Fruit fly (Drosophila melanogaster): ENCODE results near the gene CrebA.

The CrebA gene

dm6 chr3L:15533402-15534129 lies 1.6 kb upstream of the CrebA start:
- TF ChIP-seq CG5204 (GFP tag; optimal IDR thresholded peaks at IDR 0.05), result peak; percentile 23
- TF ChIP-seq kay (GFP tag; ENCODE audit: borderline replicate concordance), result peak; percentile 85
- TF ChIP-seq CG7101 (tag; optimal IDR thresholded peaks at IDR 0.05), result peak; percentile 14
- peak; percentile 7 for TF ChIP-seq Hr96 (GFP tag; optimal IDR thresholded peaks at IDR 0.05)
- TF ChIP-seq Clk (GFP tag; optimal IDR thresholded peaks at IDR 0.05), result no peak
- TF ChIP-seq CG14711 (tag; optimal IDR thresholded peaks at IDR 0.05), result peak; percentile 24
- TF ChIP-seq cnc (optimal IDR thresholded peaks at IDR 0.05), result no peak
- no peak for TF ChIP-seq CG1620 (GFP tag; optimal IDR thresholded peaks at IDR 0.05)

dm6 chr3L:15534274-15535227 lies 644 bp upstream of the CrebA start:
- TF ChIP-seq pad (GFP tag; optimal IDR thresholded peaks at IDR 0.05), result peak; percentile 40
- peak; percentile 78 for TF ChIP-seq CG5204 (GFP tag; optimal IDR thresholded peaks at IDR 0.05)
- peak; percentile 64 for TF ChIP-seq Hr96 (GFP tag; optimal IDR thresholded peaks at IDR 0.05)
- no peak for TF ChIP-seq cic (GFP tag; optimal IDR thresholded peaks at IDR 0.05)
- TF ChIP-seq toe (GFP tag; optimal IDR thresholded peaks at IDR 0.05), result peak; percentile 79
- TF ChIP-seq cnc (optimal IDR thresholded peaks at IDR 0.05), result no peak
- TF ChIP-seq CG7045 (GFP tag; optimal IDR thresholded peaks at IDR 0.05), result peak; percentile 60
- peak; percentile 51 for TF ChIP-seq CG12768 (GFP tag; optimal IDR thresholded peaks at IDR 0.05)
- no peak for TF ChIP-seq kay (GFP tag; ENCODE audit: borderline replicate concordance)
- TF ChIP-seq bab1 (GFP tag; optimal IDR thresholded peaks at IDR 0.05), result peak; percentile 28
- TF ChIP-seq CG14711 (tag; optimal IDR thresholded peaks at IDR 0.05), result no peak
- peak; percentile 43 for TF ChIP-seq CG33017 (tag; optimal IDR thresholded peaks at IDR 0.05)
- peak; percentile 86 for TF ChIP-seq CG11617 (GFP tag; optimal IDR thresholded peaks at IDR 0.05)
- TF ChIP-seq CG1620 (GFP tag; optimal IDR thresholded peaks at IDR 0.05), result peak; percentile 30
- peak; percentile 55 for TF ChIP-seq Mnt (GFP tag; optimal IDR thresholded peaks at IDR 0.05)
- TF ChIP-seq CG7101 (tag; optimal IDR thresholded peaks at IDR 0.05), result peak; percentile 59
- peak; percentile 61 for TF ChIP-seq Crg-1 (GFP tag; optimal IDR thresholded peaks at IDR 0.05)
- no peak for TF ChIP-seq ovo (GFP tag; optimal IDR thresholded peaks at IDR 0.05)
- peak; percentile 13 for TF ChIP-seq Clk (GFP tag; optimal IDR thresholded peaks at IDR 0.05)
- peak; percentile 56 for TF ChIP-seq tj (GFP tag; optimal IDR thresholded peaks at IDR 0.05)

dm6 chr3L:15535800-15536225 lies 618 bp downstream of the CrebA start:
- no peak for TF ChIP-seq ovo (GFP tag; optimal IDR thresholded peaks at IDR 0.05)
- TF ChIP-seq pad (GFP tag; optimal IDR thresholded peaks at IDR 0.05), result peak; percentile 92

dm6 chr3L:15536550-15536949 lies 1.4 kb downstream of the CrebA start:
- TF ChIP-seq CG11617 (GFP tag; optimal IDR thresholded peaks at IDR 0.05) (no peak), cnc (optimal IDR thresholded peaks at IDR 0.05) (no peak), CG33017 (tag; optimal IDR thresholded peaks at IDR 0.05) (no peak), CG1620 (GFP tag; optimal IDR thresholded peaks at IDR 0.05) (no peak), kay (GFP tag; ENCODE audit: borderline replicate concordance) (peak; percentile 38)

dm6 chr3L:15537916-15538581 lies 2.9 kb downstream of the CrebA start:
- no peak for TF ChIP-seq ovo (GFP tag; optimal IDR thresholded peaks at IDR 0.05)
- TF ChIP-seq cic (GFP tag; optimal IDR thresholded peaks at IDR 0.05), result peak; percentile 58
- TF ChIP-seq kay (GFP tag; ENCODE audit: borderline replicate concordance), result no peak
- TF ChIP-seq CG14711 (tag; optimal IDR thresholded peaks at IDR 0.05), result peak; percentile 65
- TF ChIP-seq CG11617 (GFP tag; optimal IDR thresholded peaks at IDR 0.05), result peak; percentile 74
- no peak for TF ChIP-seq cnc (optimal IDR thresholded peaks at IDR 0.05)
- peak; percentile 13 for TF ChIP-seq Crg-1 (GFP tag; optimal IDR thresholded peaks at IDR 0.05)
- TF ChIP-seq CG12768 (GFP tag; optimal IDR thresholded peaks at IDR 0.05), result peak; percentile 6
- peak; percentile 28 for TF ChIP-seq CG7045 (GFP tag; optimal IDR thresholded peaks at IDR 0.05)
- TF ChIP-seq CG33017 (tag; optimal IDR thresholded peaks at IDR 0.05), result peak; percentile 43
- TF ChIP-seq CG5204 (GFP tag; optimal IDR thresholded peaks at IDR 0.05), result peak; percentile 63
- TF ChIP-seq CG7101 (tag; optimal IDR thresholded peaks at IDR 0.05), result peak; percentile 49
- TF ChIP-seq tj (GFP tag; optimal IDR thresholded peaks at IDR 0.05), result peak; percentile 77
- TF ChIP-seq Hr96 (GFP tag; optimal IDR thresholded peaks at IDR 0.05), result peak; percentile 41
- no peak for TF ChIP-seq Clk (GFP tag; optimal IDR thresholded peaks at IDR 0.05)
- TF ChIP-seq toe (GFP tag; optimal IDR thresholded peaks at IDR 0.05), result peak; percentile 50
- TF ChIP-seq CG1620 (GFP tag; optimal IDR thresholded peaks at IDR 0.05), result no peak
- peak; percentile 57 for TF ChIP-seq Mnt (GFP tag; optimal IDR thresholded peaks at IDR 0.05)
- peak; percentile 48 for TF ChIP-seq pad (GFP tag; optimal IDR thresholded peaks at IDR 0.05)
- no peak for TF ChIP-seq bab1 (GFP tag; optimal IDR thresholded peaks at IDR 0.05)
